Worm (Caenorhabditis elegans): Measurements from ENCODE around the gene ocr-2.

ocr-2 gene

ce11 chrIV:8262671-8263070 lies 42.8 kb upstream of the ocr-2 start:
- no peak for TF ChIP-seq nhr-20 (tag; optimal IDR thresholded peaks at IDR 0.05)
- TF ChIP-seq nhr-47 (tag; optimal IDR thresholded peaks at IDR 0.05): no peak
- TF ChIP-seq snpc-4 (tag; optimal IDR thresholded peaks at IDR 0.05): no peak
- no peak for TF ChIP-seq C16A3.4 (tag; optimal IDR thresholded peaks at IDR 0.05)
- TF ChIP-seq skn-1 (tag; optimal IDR thresholded peaks at IDR 0.05): no peak
- no peak for TF ChIP-seq fkh-10 (GFP tag; optimal IDR thresholded peaks at IDR 0.05)
- no peak for TF ChIP-seq grh-1 (GFP tag; IDR thresholded peaks at IDR 0.05)
- no peak for TF ChIP-seq aly-2 (tag; optimal IDR thresholded peaks at IDR 0.05)
- no peak for TF ChIP-seq lin-35 (GFP tag; optimal IDR thresholded peaks at IDR 0.05)
- no peak for TF ChIP-seq nhr-12 (tag; optimal IDR thresholded peaks at IDR 0.05)
- no peak for TF ChIP-seq pag-3 (tag; optimal IDR thresholded peaks at IDR 0.05; ENCODE audit: borderline replicate concordance, insufficient read depth)
- no peak for TF ChIP-seq xbp-1 (tag; optimal IDR thresholded peaks at IDR 0.05)
- TF ChIP-seq nhr-77 (tag; optimal IDR thresholded peaks at IDR 0.05): no peak
- no peak for TF ChIP-seq ceh-63 (GFP tag; optimal IDR thresholded peaks at IDR 0.05)

ce11 chrIV:8260848-8261638 lies 41.2 kb upstream of the ocr-2 start, which contains the start of gene vit-6:
Gene vit-6, plus strand, starts transcription at chrIV:8261157.
- no peak for TF ChIP-seq mab-9 (GFP tag; IDR thresholded peaks at IDR 0.05)
- TF ChIP-seq snu-23 (GFP tag; optimal IDR thresholded peaks at IDR 0.05): no peak
- TF ChIP-seq nhr-76 (tag; optimal IDR thresholded peaks at IDR 0.05): no peak
- TF ChIP-seq tbx-2 (tag; optimal IDR thresholded peaks at IDR 0.05): no peak
- TF ChIP-seq Y116A8C.19 (tag; optimal IDR thresholded peaks at IDR 0.05; ENCODE audit: borderline replicate concordance): no peak
- no peak for TF ChIP-seq vab-15 (tag; optimal IDR thresholded peaks at IDR 0.05)
- no peak for TF ChIP-seq sup-37 (GFP tag; optimal IDR thresholded peaks at IDR 0.05)
- no peak for TF ChIP-seq egl-13 (tag; optimal IDR thresholded peaks at IDR 0.05)
- TF ChIP-seq nhr-77 (tag; optimal IDR thresholded peaks at IDR 0.05): no peak
- no peak for TF ChIP-seq nhr-11 (tag; optimal IDR thresholded peaks at IDR 0.05)

ce11 chrIV:8259904-8260303 lies 40.0 kb upstream of the ocr-2 start, which contains the start of gene K07H8.7:
Gene K07H8.7, minus strand, starts transcription at chrIV:8260004.
- TF ChIP-seq nhr-71 (tag; optimal IDR thresholded peaks at IDR 0.05): no peak
- TF ChIP-seq nhr-47 (tag; optimal IDR thresholded peaks at IDR 0.05): no peak
- TF ChIP-seq F16B12.6 (tag; optimal IDR thresholded peaks at IDR 0.05): no peak
- no peak for TF ChIP-seq ceh-90 (tag; optimal IDR thresholded peaks at IDR 0.05)
- TF ChIP-seq ces-1 (GFP tag; optimal IDR thresholded peaks at IDR 0.05): no peak
- TF ChIP-seq nhr-12 (tag; optimal IDR thresholded peaks at IDR 0.05): no peak
- TF ChIP-seq nhr-84 (tag; optimal IDR thresholded peaks at IDR 0.05): no peak
- TF ChIP-seq lir-3 (tag; optimal IDR thresholded peaks at IDR 0.05; ENCODE audit: poor library complexity): no peak
- no peak for TF ChIP-seq lin-35 (GFP tag; optimal IDR thresholded peaks at IDR 0.05)
- TF ChIP-seq mab-9 (GFP tag; IDR thresholded peaks at IDR 0.05): no peak
- no peak for TF ChIP-seq vab-15 (tag; optimal IDR thresholded peaks at IDR 0.05)

- no peak for TF ChIP-seq unc-130 (tag; optimal IDR thresholded peaks at IDR 0.05)
- peak; percentile 33 for TF ChIP-seq elt-2 (tag; optimal IDR thresholded peaks at IDR 0.05)
- no peak for TF ChIP-seq hlh-4 (tag; optimal IDR thresholded peaks at IDR 0.05)
- TF ChIP-seq unc-62 (GFP tag; optimal IDR thresholded peaks at IDR 0.05): no peak
- TF ChIP-seq nhr-85 (tag): no peak
- no peak for TF ChIP-seq ztf-4 (tag; optimal IDR thresholded peaks at IDR 0.05)
- TF ChIP-seq unc-30 (tag; optimal IDR thresholded peaks at IDR 0.05): no peak
Observed at ce11 chrIV:8255221-8255620, 35.3 kb upstream of the ocr-2 start.
